Comparison of ENCODE assay signal across 4 worm cellular contexts in genomic region chrX:8727306-8727705, ce11.
TF ChIP-seq lines count a peak whose summit lies in the region.

Gene EGAP4.1, minus strand, starts transcription at chrX:8727406.

TF ChIP-seq in whole organism, L1 larva, 84 proteins besides CTCF, POLR2A, EP300 and RAD21:
- TF ChIP-seq efl-1 (optimal IDR thresholded peaks at IDR 0.05; lab: Kevin White, UChicago) (no peak), efl-1 (GFP tag; optimal IDR thresholded peaks at IDR 0.05 in 1 of 2; lab: Kevin White, UChicago) (no peak), snu-23 (GFP tag; optimal IDR thresholded peaks at IDR 0.05; lab: Kevin White, UChicago) (peak; percentile 2), nhr-19 (GFP tag; conservative IDR thresholded peaks at IDR 0.05; lab: Robert Waterston, UW) (0 out of 2 replicates have a peak, but pooled peaks have one; percentile 12), aly-2 (tag; optimal IDR thresholded peaks at IDR 0.05; lab: Kevin White, UChicago) (no peak), nhr-77 (tag; optimal IDR thresholded peaks at IDR 0.05; lab: Kevin White, UChicago) (no peak), grh-1 (GFP tag; IDR thresholded peaks at IDR 0.05; lab: Robert Waterston, UW) (no peak), rnt-1 (tag; optimal IDR thresholded peaks at IDR 0.05; lab: Kevin White, UChicago) (peak; percentile 50), lsy-2 (tag; optimal IDR thresholded peaks at IDR 0.05; lab: Kevin White, UChicago) (no peak), lin-14 (GFP tag; optimal IDR thresholded peaks at IDR 0.05; lab: Kevin White, UChicago) (peak; percentile 28), nhr-28 (tag; optimal IDR thresholded peaks at IDR 0.05; lab: Kevin White, UChicago) (no peak), nhr-90 (tag; optimal IDR thresholded peaks at IDR 0.05; lab: Kevin White, UChicago; ENCODE audit: poor library complexity) (no peak), lin-13 (GFP tag; optimal IDR thresholded peaks at IDR 0.05; lab: Kevin White, UChicago) (no peak)

TF ChIP-seq in whole organism, L3 larva, 47 proteins besides CTCF, POLR2A, EP300 and RAD21:
- TF ChIP-seq zag-1 (tag; optimal IDR thresholded peaks at IDR 0.05; lab: Kevin White, UChicago) (no peak), lin-39 (tag; optimal IDR thresholded peaks at IDR 0.05; lab: Kevin White, UChicago) (peak; percentile 55)

TF ChIP-seq in whole organism, L4 larva, 104 proteins besides CTCF, POLR2A, EP300 and RAD21:
- TF ChIP-seq hlh-11 (tag; optimal IDR thresholded peaks at IDR 0.05; lab: Kevin White, UChicago) (no peak), mxl-2 (GFP tag; conservative IDR thresholded peaks at IDR 0.05; lab: Robert Waterston, UW) (no peak), lin-39 (tag; optimal IDR thresholded peaks at IDR 0.05; lab: Kevin White, UChicago) (no peak), nhr-11 (tag; optimal IDR thresholded peaks at IDR 0.05; lab: Kevin White, UChicago) (peak; percentile 28), rbr-2 (tag; optimal IDR thresholded peaks at IDR 0.05; lab: Kevin White, UChicago) (no peak), ceh-28 (tag; optimal IDR thresholded peaks at IDR 0.05; lab: Kevin White, UChicago) (no peak)
TF ChIP-seq in whole organism, L4 larva: peak in this region for 1.

TF ChIP-seq in whole organism, late embryonic, 69 proteins besides CTCF, POLR2A, EP300 and RAD21:
- TF ChIP-seq unc-42 (tag; optimal IDR thresholded peaks at IDR 0.05; lab: Kevin White, UChicago) (no peak), ceh-34 (tag; optimal IDR thresholded peaks at IDR 0.05; lab: Kevin White, UChicago) (no peak), ceh-18 (tag; optimal IDR thresholded peaks at IDR 0.05; lab: Kevin White, UChicago) (peak; percentile 13)

Comparison
In these comparisons a context has a peak if more than half of its experiments do, and no peak if none do; other contexts are left out.
1. Of the 29 proteins assayed by ChIP-seq in both whole organism, L4 larva and whole organism, L1 larva: peak only in whole organism, L4 larva: nhr-11; only in whole organism, L1 larva: none; in both: none; in neither: 28.